Fruit fly (Drosophila melanogaster): ENCODE results near the gene Gel.

DNA sequence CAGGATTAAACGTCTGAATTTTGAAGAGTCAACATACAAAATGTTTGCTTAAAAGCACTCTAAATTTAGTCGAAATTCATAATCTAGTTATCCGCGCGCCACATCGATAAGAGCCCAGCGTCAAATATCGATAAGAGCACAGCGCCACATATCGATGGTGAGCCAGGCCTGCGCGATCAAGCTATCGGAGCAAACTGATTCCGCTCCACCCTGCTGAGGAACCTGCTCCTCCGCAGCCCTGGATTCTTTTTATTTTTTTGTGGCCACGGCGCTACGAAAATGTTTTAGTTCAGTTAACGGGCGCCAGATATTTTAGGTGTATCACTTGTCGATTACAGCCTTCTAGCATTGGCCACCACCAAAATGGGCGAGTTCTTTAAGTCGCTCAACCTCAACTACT, 14.2 kb upstream of the Gel start:
- no peak for TF ChIP-seq EcR (GFP tag; optimal IDR thresholded peaks at IDR 0.05)
- TF ChIP-seq usp (GFP tag; optimal IDR thresholded peaks at IDR 0.05) = no peak
- TF ChIP-seq CG8478 (optimal IDR thresholded peaks at IDR 0.05) = no peak
- no peak for TF ChIP-seq psq (optimal IDR thresholded peaks at IDR 0.05)

All from whole organism.